Fruit fly (Drosophila melanogaster): ENCODE results near the gene CG10512.

- TF ChIP-seq EcR (GFP tag; optimal IDR thresholded peaks at IDR 0.05): peak; percentile 94 to 95
- no peak for TF ChIP-seq psq (optimal IDR thresholded peaks at IDR 0.05)
- no peak for TF ChIP-seq CG8478 (optimal IDR thresholded peaks at IDR 0.05)
- TF ChIP-seq usp (GFP tag; optimal IDR thresholded peaks at IDR 0.05): no peak
These were observed 51.2 kb downstream of the CG10512 start for dm6 chr3L:21253761-21254523.
